Fruit fly (Drosophila melanogaster) whole organism, adult: ENCODE measurements around the gene tal-1A.

Experiments used
- CG11617 ChIP-seq: fragments of 200-800 bp; sonication (Bioruptor generic); optimal IDR thresholded peaks from 2 replicates; lab custom pipeline; 2017; ENCODE audit warnings: mild to moderate bottlenecking, missing biosample characterization, missing genetic modification reagents, missing genetic modification characterization
- CG12768 ChIP-seq: fragments of 200-800 bp; sonication (Bioruptor generic); optimal IDR thresholded peaks from 2 replicates; lab custom pipeline; 2017; ENCODE audit warnings: missing biosample characterization, missing genetic modification characterization, mild to moderate bottlenecking, moderate library complexity, missing genetic modification reagents
- CG14711 ChIP-seq: fragments of 200-800 bp; sonication (Bioruptor generic); optimal IDR thresholded peaks from 2 replicates; lab custom pipeline; 2018; ENCODE audit warnings: missing biosample characterization, mild to moderate bottlenecking, missing genetic modification characterization, moderate library complexity
- CG1620 ChIP-seq: fragments of 200-800 bp; sonication (Bioruptor generic); optimal IDR thresholded peaks from 2 replicates; lab custom pipeline; 2016; ENCODE audit warnings: missing biosample characterization, missing genetic modification characterization
- CG33017 ChIP-seq: fragments of 200-800 bp; sonication (Bioruptor generic); optimal IDR thresholded peaks from 2 replicates; lab custom pipeline; 2018; ENCODE audit warnings: missing biosample characterization, mild to moderate bottlenecking, missing genetic modification characterization, moderate library complexity
- CG5204 ChIP-seq: fragments of 200-800 bp; sonication (Bioruptor generic); optimal IDR thresholded peaks from 2 replicates; lab custom pipeline; 2016; ENCODE audit warnings: missing biosample characterization, missing genetic modification characterization
- CG7045 ChIP-seq: fragments of 200-800 bp; sonication (Bioruptor generic); optimal IDR thresholded peaks from 2 replicates; lab custom pipeline; 2017; ENCODE audit warnings: missing biosample characterization, mild to moderate bottlenecking, missing genetic modification characterization
- CG7101 ChIP-seq: fragments of 200-800 bp; sonication (Bioruptor generic); optimal IDR thresholded peaks from 2 replicates; lab custom pipeline; 2018; ENCODE audit warnings: missing biosample characterization, mild to moderate bottlenecking, missing genetic modification characterization, moderate library complexity
- Clk ChIP-seq: fragments of 200-800 bp; sonication (Bioruptor generic); optimal IDR thresholded peaks from 2 replicates; lab custom pipeline; 2017; ENCODE audit warnings: missing biosample characterization, missing genetic modification characterization
- Crg-1 ChIP-seq: fragments of 200-800 bp; sonication (Bioruptor generic); optimal IDR thresholded peaks from 2 replicates; lab custom pipeline; 2016; ENCODE audit warnings: missing biosample characterization, missing genetic modification characterization
- Hr96 ChIP-seq: fragments of 200-800 bp; sonication (Bioruptor generic); optimal IDR thresholded peaks from 2 replicates; lab custom pipeline; 2016; ENCODE audit warnings: missing biosample characterization, missing genetic modification characterization
- Mnt ChIP-seq: fragments of 200-800 bp; sonication (Bioruptor generic); optimal IDR thresholded peaks from 2 replicates; lab custom pipeline; 2016; ENCODE audit warnings: missing biosample characterization, mild to moderate bottlenecking, missing genetic modification characterization
- bab1 ChIP-seq: fragments of 200-800 bp; sonication (Bioruptor generic); optimal IDR thresholded peaks from 3 replicates; lab custom pipeline; 2019; ENCODE audit warnings: missing biosample characterization, mild to moderate bottlenecking, missing genetic modification characterization, moderate library complexity
- cic ChIP-seq: fragments of 200-800 bp; sonication (Bioruptor generic); optimal IDR thresholded peaks from 2 replicates; lab custom pipeline; 2017; ENCODE audit warnings: missing biosample characterization, mild to moderate bottlenecking, missing genetic modification characterization, moderate library complexity
- cnc ChIP-seq, 2 experiments: fragments of >200 bp; optimal IDR thresholded peaks; 2 replicates each; lab custom pipeline; 2017
- kay ChIP-seq: fragments of 200-800 bp; sonication (Bioruptor generic); peaks from one replicate; lab custom pipeline; 2016; ENCODE audit warnings: missing biosample characterization, missing genetic modification characterization, borderline replicate concordance
- ovo ChIP-seq: fragments of 200-800 bp; sonication (Bioruptor generic); optimal IDR thresholded peaks from 2 replicates; lab custom pipeline; 2016; ENCODE audit warnings: missing biosample characterization, missing genetic modification characterization
- pad ChIP-seq: fragments of 200-800 bp; sonication (Bioruptor generic); optimal IDR thresholded peaks from 3 replicates; lab custom pipeline; 2017; ENCODE audit warnings: missing biosample characterization, missing genetic modification characterization, mild to moderate bottlenecking, moderate library complexity, missing genetic modification reagents
- tj ChIP-seq: fragments of 200-800 bp; sonication (Bioruptor generic); optimal IDR thresholded peaks from 3 replicates; lab custom pipeline; 2017; ENCODE audit warnings: missing biosample characterization, mild to moderate bottlenecking, missing genetic modification characterization, moderate library complexity
- toe ChIP-seq: fragments of 200-800 bp; sonication (Bioruptor generic); optimal IDR thresholded peaks from 2 replicates; lab custom pipeline; 2016; ENCODE audit warnings: missing biosample characterization, missing genetic modification characterization

tal-1A gene

DNA sequence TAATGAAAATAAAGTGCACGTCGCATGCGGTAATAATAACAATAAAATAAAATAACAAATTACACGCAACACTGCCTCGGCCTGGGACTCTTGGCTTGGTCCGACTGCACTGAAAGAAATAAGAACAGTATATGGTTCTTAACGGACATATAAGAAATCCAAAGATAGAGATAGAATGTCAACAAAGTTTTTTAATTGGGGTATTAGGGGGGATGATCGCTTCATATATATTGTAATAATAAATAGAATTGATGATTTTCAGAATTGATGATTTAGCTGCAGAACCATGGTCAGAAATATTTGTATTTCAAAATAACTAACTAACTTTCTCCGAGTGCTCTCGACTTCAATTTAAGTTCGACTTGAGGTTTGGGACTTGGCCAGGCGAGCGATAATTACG lies 16.8 kb upstream of the tal-1A start:
- no peak for TF ChIP-seq Clk (GFP tag; lab: Kevin White, UChicago)
- TF ChIP-seq CG14711, result no peak
- no peak for TF ChIP-seq pad
- no peak for TF ChIP-seq cnc (optimal IDR thresholded peaks at IDR 0.05; lab: Kevin White, UChicago)
- TF ChIP-seq Hr96 (GFP tag; lab: Kevin White, UChicago), result no peak
- TF ChIP-seq tj (GFP tag; lab: Kevin White, UChicago), result no peak
- TF ChIP-seq toe (GFP tag; lab: Kevin White, UChicago), result no peak
- no peak for TF ChIP-seq CG33017 (tag; lab: Kevin White, UChicago)
- no peak for TF ChIP-seq CG7101 (tag; lab: Kevin White, UChicago)
- no peak for TF ChIP-seq cic
- TF ChIP-seq CG12768 (GFP tag; lab: Kevin White, UChicago), result no peak
- no peak for TF ChIP-seq CG1620 (GFP tag; lab: Kevin White, UChicago)
- no peak for TF ChIP-seq CG5204
- no peak for TF ChIP-seq Mnt (GFP tag; lab: Kevin White, UChicago)
- no peak for TF ChIP-seq ovo (GFP tag; lab: Kevin White, UChicago)
- TF ChIP-seq kay (GFP tag; lab: Kevin White, UChicago), result no peak
- TF ChIP-seq Crg-1 (GFP tag; lab: Kevin White, UChicago), result no peak
- TF ChIP-seq CG11617 (GFP tag; lab: Kevin White, UChicago), result no peak
- TF ChIP-seq CG7045 (GFP tag; lab: Kevin White, UChicago), result no peak
- TF ChIP-seq bab1 (GFP tag; lab: Kevin White, UChicago), result no peak

DNA sequence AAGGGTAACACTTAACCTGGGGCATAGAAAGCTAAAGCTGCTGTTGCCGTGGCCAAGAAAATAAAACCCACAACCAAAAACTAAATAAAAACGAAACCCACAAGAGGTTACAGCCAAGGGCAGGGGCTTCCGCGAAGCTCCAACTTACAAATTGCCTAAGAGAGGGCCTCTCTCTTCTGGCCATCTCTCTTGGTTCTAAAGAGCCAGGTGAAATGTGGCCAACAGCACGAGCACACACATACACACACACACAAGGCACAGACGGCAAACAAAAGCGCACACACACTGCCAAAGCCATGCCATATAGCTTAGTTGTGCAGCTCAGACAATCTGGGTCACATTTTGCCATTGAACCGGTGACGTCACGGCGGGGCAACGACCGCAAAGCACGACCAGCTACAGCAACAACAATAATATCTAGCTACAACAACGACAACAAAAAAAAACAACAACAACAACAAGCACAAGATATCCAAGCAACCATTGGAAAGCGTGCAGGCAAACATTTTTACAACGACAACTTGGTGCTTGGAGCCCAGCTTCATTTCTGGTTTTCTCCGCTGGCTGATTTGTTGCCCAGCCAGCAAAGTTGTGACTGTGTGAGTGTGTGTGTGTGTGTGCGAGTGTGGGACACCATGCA lies 16.2 kb upstream of the tal-1A start:
- TF ChIP-seq Clk (GFP tag; lab: Kevin White, UChicago), result no peak
- no peak for TF ChIP-seq CG7101 (tag; lab: Kevin White, UChicago)
- no peak for TF ChIP-seq CG14711
- peak; percentile 42 for TF ChIP-seq tj (GFP tag; lab: Kevin White, UChicago)
- TF ChIP-seq CG12768 (GFP tag; lab: Kevin White, UChicago), result no peak
- no peak for TF ChIP-seq pad

DNA sequence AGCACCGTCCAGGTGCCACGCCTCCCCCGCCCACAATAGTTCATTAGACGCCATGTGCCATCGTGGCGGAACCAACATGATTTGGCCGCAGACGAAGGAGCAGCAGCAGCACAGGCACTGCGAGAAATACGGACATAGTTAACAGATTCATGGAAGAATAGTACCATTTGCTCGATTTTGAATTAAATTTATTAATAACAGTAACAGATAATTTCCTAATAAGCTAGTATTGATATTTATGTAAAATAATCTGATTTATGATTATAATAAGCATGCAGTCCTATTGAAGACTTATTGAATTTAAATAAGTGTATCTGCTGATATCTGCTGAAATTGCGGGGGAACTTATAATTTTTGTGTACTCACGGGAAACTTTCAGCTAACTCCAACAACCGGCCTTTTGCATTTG lies 15.6 kb upstream of the tal-1A start:
- TF ChIP-seq pad (no peak), CG33017 (tag; lab: Kevin White, UChicago) (no peak), ovo (GFP tag; lab: Kevin White, UChicago) (no peak), Mnt (GFP tag; lab: Kevin White, UChicago) (no peak), kay (GFP tag; lab: Kevin White, UChicago) (no peak), CG5204 (no peak), CG12768 (GFP tag; lab: Kevin White, UChicago) (no peak), CG7101 (tag; lab: Kevin White, UChicago) (no peak), cnc (optimal IDR thresholded peaks at IDR 0.05; lab: Kevin White, UChicago) (no peak), CG1620 (GFP tag; lab: Kevin White, UChicago) (no peak), toe (GFP tag; lab: Kevin White, UChicago) (no peak), bab1 (GFP tag; lab: Kevin White, UChicago) (no peak)

DNA sequence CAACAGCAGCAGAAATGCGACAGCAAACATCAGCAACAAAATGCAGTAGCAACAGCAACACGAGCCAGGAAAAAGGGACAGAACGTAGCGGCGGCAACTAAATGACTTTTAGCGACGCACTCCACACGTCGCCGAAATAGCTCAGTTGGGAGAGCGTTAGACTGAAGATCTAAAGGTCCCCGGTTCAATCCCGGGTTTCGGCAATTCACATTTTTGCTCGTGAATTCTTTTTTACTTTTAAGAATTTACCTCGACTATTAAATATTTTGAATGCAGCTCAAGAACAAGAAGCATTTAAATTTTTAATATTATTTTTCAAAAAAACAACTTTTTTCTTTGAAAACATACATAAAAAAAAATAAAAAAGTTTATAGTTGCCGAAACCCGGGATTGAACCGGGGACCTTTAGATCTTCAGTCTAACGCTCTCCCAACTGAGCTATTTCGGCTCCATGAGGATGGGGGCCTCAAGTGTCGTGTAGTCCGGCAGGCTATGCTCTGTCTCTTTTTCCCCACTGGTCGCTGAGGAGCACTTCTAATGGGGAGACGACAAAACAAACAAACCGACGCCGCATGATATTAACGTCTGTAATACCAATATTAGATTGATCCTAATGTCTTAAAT lies 15.0 kb upstream of the tal-1A start:
- TF ChIP-seq CG7045 (GFP tag; lab: Kevin White, UChicago), result no peak
- TF ChIP-seq Mnt (GFP tag; lab: Kevin White, UChicago), result no peak
- no peak for TF ChIP-seq CG7101 (tag; lab: Kevin White, UChicago)
- no peak for TF ChIP-seq toe (GFP tag; lab: Kevin White, UChicago)
- TF ChIP-seq tj (GFP tag; lab: Kevin White, UChicago), result no peak
- TF ChIP-seq ovo (GFP tag; lab: Kevin White, UChicago), result no peak
- TF ChIP-seq bab1 (GFP tag; lab: Kevin White, UChicago), result no peak
- no peak for TF ChIP-seq CG14711
- no peak for TF ChIP-seq Hr96 (GFP tag; lab: Kevin White, UChicago)
- no peak for TF ChIP-seq kay (GFP tag; lab: Kevin White, UChicago)
- no peak for TF ChIP-seq CG12768 (GFP tag; lab: Kevin White, UChicago)
- TF ChIP-seq CG33017 (tag; lab: Kevin White, UChicago), result no peak
- no peak for TF ChIP-seq CG11617 (GFP tag; lab: Kevin White, UChicago)
- no peak for TF ChIP-seq Clk (GFP tag; lab: Kevin White, UChicago)
- no peak for TF ChIP-seq CG5204
- TF ChIP-seq Crg-1 (GFP tag; lab: Kevin White, UChicago), result no peak
- TF ChIP-seq pad, result no peak
- no peak for TF ChIP-seq cic
- TF ChIP-seq CG1620 (GFP tag; lab: Kevin White, UChicago), result no peak

DNA sequence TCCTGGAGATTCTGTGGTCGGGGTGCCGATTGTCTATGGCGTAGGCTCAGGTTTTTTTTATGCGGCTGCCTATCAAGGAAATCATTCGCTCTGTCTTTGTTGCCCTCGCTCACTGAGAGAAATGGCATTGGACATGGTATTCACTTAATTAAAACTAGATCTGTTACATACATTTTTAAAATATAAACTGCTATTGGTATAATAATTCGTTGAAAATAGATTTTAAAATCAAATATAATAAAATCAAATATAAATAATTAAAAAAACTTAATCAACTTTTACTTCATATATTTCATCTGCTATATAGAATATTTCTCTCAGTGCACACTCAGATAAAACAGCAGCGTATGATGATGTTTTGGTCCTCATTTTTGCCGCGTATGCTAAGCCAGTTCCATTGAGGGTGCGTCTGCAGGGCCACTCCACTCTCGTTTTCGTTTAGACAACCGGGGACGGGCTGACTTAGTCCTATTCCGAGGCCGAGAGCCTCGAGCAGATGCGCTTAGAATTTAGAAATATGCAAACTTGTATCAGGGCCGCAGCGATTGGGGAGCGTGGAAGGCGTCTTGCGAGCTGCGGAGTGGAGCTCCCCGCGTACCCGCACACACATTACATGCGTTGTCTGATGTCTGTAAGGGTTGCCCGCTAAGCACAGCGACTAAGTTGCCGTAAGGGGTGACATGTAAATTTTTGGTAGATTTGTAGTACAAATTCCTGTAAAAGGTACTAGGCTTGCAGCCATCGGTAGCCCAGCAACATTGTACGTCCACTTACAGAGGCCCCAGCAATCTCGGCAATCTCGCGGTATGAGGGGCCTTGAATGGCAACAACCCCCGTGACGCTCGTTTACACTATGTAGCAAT lies 13.1 kb upstream of the tal-1A start:
- no peak for TF ChIP-seq pad
- no peak for TF ChIP-seq bab1 (GFP tag; lab: Kevin White, UChicago)
- TF ChIP-seq CG33017 (tag; lab: Kevin White, UChicago), result peak; percentile 53
- TF ChIP-seq ovo (GFP tag; lab: Kevin White, UChicago), result no peak
- peak; percentile 8 for TF ChIP-seq CG7101 (tag; lab: Kevin White, UChicago)
- no peak for TF ChIP-seq cic
- TF ChIP-seq tj (GFP tag; lab: Kevin White, UChicago), result no peak
